Worm (Caenorhabditis elegans) whole organism, mixed stage, embryonic: ENCODE data around the gene nsph-1.1.

Experiments
- lin-13 ChIP-seq: fragments of 150-350 bp; optimal IDR thresholded peaks from 2 replicates; lab custom pipeline; 2014; ENCODE audit warnings: missing biosample characterization, missing genetic modification characterization
- pha-4 ChIP-seq: fragments of 150-350 bp; optimal IDR thresholded peaks from 2 replicates; lab custom pipeline; 2018; ENCODE audit warnings: missing biosample characterization, missing genetic modification reagents, missing genetic modification characterization
- unc-39 ChIP-seq: fragments of 150-350 bp; optimal IDR thresholded peaks from 2 replicates; lab custom pipeline; 2014; ENCODE audit warnings: missing biosample characterization, missing genetic modification characterization

- TF ChIP-seq unc-39 (tag; lab: Kevin White, UChicago) (no peak), pha-4 (no peak), lin-13 (tag; lab: Kevin White, UChicago) (no peak)
Observed at ce11 chrII:8794072-8794471, 27.5 kb downstream of the nsph-1.1 start, which contains the start of gene F07H5.7.
